Worm (Caenorhabditis elegans): Measurements from ENCODE around the gene K10D11.3.

- TF ChIP-seq ham-2 (GFP tag; optimal IDR thresholded peaks at IDR 0.05) (no peak), ceh-39 (tag; optimal IDR thresholded peaks at IDR 0.05) (no peak), mep-1 (tag; optimal IDR thresholded peaks at IDR 0.05) (no peak), elt-3 (tag; optimal IDR thresholded peaks at IDR 0.05) (no peak), sptf-1 (tag; optimal IDR thresholded peaks at IDR 0.05) (no peak), bed-3 (GFP tag; optimal IDR thresholded peaks at IDR 0.05) (no peak), lsy-2 (tag; optimal IDR thresholded peaks at IDR 0.05) (no peak), mab-5 (tag; optimal IDR thresholded peaks at IDR 0.05) (no peak), nhr-76 (tag; optimal IDR thresholded peaks at IDR 0.05) (no peak), snpc-4 (tag; optimal IDR thresholded peaks at IDR 0.05) (no peak)
Observed at ce11 chrIV:12941254-12941653, 44.7 kb downstream of the K10D11.3 start, which contains the start of gene dod-24.

Data from whole organism, mixed stage, embryonic.